Worm (Caenorhabditis elegans): ENCODE measurements around the gene Y22D7AR.14.

- no peak for TF ChIP-seq nhr-237 (tag; optimal IDR thresholded peaks at IDR 0.05)
- TF ChIP-seq ceh-82 (tag; optimal IDR thresholded peaks at IDR 0.05), result no peak
- no peak for TF ChIP-seq nhr-77 (tag; optimal IDR thresholded peaks at IDR 0.05)
- no peak for TF ChIP-seq lin-39 (tag; optimal IDR thresholded peaks at IDR 0.05)
- no peak for TF ChIP-seq mdl-1 (tag; optimal IDR thresholded peaks at IDR 0.05)
- TF ChIP-seq ceh-16 (tag; optimal IDR thresholded peaks at IDR 0.05), result no peak
- TF ChIP-seq ama-1 (optimal IDR thresholded peaks at IDR 0.05), result no peak
- no peak for TF ChIP-seq skn-1 (tag; optimal IDR thresholded peaks at IDR 0.05)
- TF ChIP-seq elt-1 (tag; optimal IDR thresholded peaks at IDR 0.05), result no peak
- TF ChIP-seq ztf-11 (tag; optimal IDR thresholded peaks at IDR 0.05), result no peak
- no peak for TF ChIP-seq lsy-2 (tag; optimal IDR thresholded peaks at IDR 0.05)
- TF ChIP-seq fos-1 (tag; optimal IDR thresholded peaks at IDR 0.05), result no peak
- no peak for TF ChIP-seq ZK546.5 (tag; optimal IDR thresholded peaks at IDR 0.05)
Measured at ce11 chrIII:1657380-1657779, 32.4 kb downstream of the Y22D7AR.14 start, which contains the start of gene cht-4.

All from whole organism, L2 larva.